Worm (Caenorhabditis elegans) whole organism, L1 larva: ENCODE measurements around the gene ced-7.

ENCODE experiments used
- C04F5.9 ChIP-seq: sonication (generic microtip); optimal IDR thresholded peaks from 2 replicates; lab custom pipeline; 2016; ENCODE audit warnings: missing genetic modification characterization, missing compliant biosample characterization
- F16B12.6 ChIP-seq: fragments of 150-350 bp; optimal IDR thresholded peaks from 2 replicates; lab custom pipeline; 2014; ENCODE audit warnings: missing biosample characterization, missing genetic modification characterization
- Y116A8C.19 ChIP-seq: sonication (generic microtip); optimal IDR thresholded peaks from 2 replicates; lab custom pipeline; 2016; ENCODE audit warnings: missing compliant biosample characterization, missing genetic modification characterization, borderline replicate concordance
- aha-1 ChIP-seq: fragments of 150-350 bp; optimal IDR thresholded peaks from 2 replicates; lab custom pipeline; 2014; ENCODE audit warnings: missing biosample characterization, missing genetic modification characterization
- alr-1 ChIP-seq: fragments of 200-800 bp; sonication (Bioruptor generic); optimal IDR thresholded peaks from 2 replicates; lab custom pipeline; 2018; ENCODE audit warnings: borderline replicate concordance, mild to moderate bottlenecking, missing genetic modification characterization, missing compliant biosample characterization
- aly-2 ChIP-seq: fragments of 150-350 bp; optimal IDR thresholded peaks from 2 replicates; lab custom pipeline; 2014; ENCODE audit warnings: missing biosample characterization, missing genetic modification characterization
- ceh-63 ChIP-seq: fragments of 200-800 bp; sonication (Bioruptor generic); optimal IDR thresholded peaks from 2 replicates; lab custom pipeline; 2018; ENCODE audit warnings: mild to moderate bottlenecking, missing genetic modification characterization, missing compliant biosample characterization
- ceh-8 ChIP-seq: fragments of 200-800 bp; sonication (Bioruptor generic); optimal IDR thresholded peaks from 2 replicates; lab custom pipeline; 2018; ENCODE audit warnings: mild to moderate bottlenecking, missing genetic modification characterization, moderate library complexity, missing compliant biosample characterization
- ceh-90 ChIP-seq: sonication (generic microtip); optimal IDR thresholded peaks from 2 replicates; lab custom pipeline; 2016; ENCODE audit warnings: missing genetic modification characterization, missing compliant biosample characterization
- ces-1 ChIP-seq: fragments of 150-350 bp; optimal IDR thresholded peaks from 2 replicates; lab custom pipeline; 2014; ENCODE audit warnings: missing biosample characterization, missing genetic modification reagents, missing genetic modification characterization
- dpl-1 ChIP-seq, 3 experiments: fragments of 150-350 bp in 2 of 3; sonication (generic microtip) in 1 of 3; optimal IDR thresholded peaks; 2 replicates each; lab custom pipeline; 2014 to 2017; ENCODE audit warnings: missing biosample characterization in 3 of 3, missing genetic modification characterization in 3 of 3, missing genetic modification reagents in 3 of 3
- dsc-1 ChIP-seq: sonication (generic microtip); optimal IDR thresholded peaks from 2 replicates; lab custom pipeline; 2016; ENCODE audit warnings: mild to moderate bottlenecking, missing genetic modification characterization, missing compliant biosample characterization
- efl-3 ChIP-seq: fragments of 200-800 bp; sonication (Bioruptor generic); optimal IDR thresholded peaks from 2 replicates; lab custom pipeline; 2018; ENCODE audit warnings: mild to moderate bottlenecking, missing genetic modification characterization, missing compliant biosample characterization
- ets-5 ChIP-seq: fragments of 200-800 bp; sonication (Bioruptor generic); IDR thresholded peaks from 2 replicates; pipeline ENCODE4 v1.3.6; 2022; ENCODE audit warnings: missing genetic modification characterization, missing compliant biosample characterization
- fkh-10 ChIP-seq: sonication (generic microtip); optimal IDR thresholded peaks from 2 replicates; lab custom pipeline; 2017; ENCODE audit warnings: missing biosample characterization, missing genetic modification reagents, missing genetic modification characterization
- fkh-8 ChIP-seq: sonication (generic microtip); optimal IDR thresholded peaks from 2 replicates; lab custom pipeline; 2016; ENCODE audit warnings: mild to moderate bottlenecking, missing genetic modification characterization, missing compliant biosample characterization
- fos-1 ChIP-seq: fragments of 150-350 bp; optimal IDR thresholded peaks from 2 replicates; lab custom pipeline; 2014; ENCODE audit warnings: missing biosample characterization, missing genetic modification characterization
- hlh-4 ChIP-seq: sonication (generic microtip); optimal IDR thresholded peaks from 2 replicates; lab custom pipeline; 2016; ENCODE audit warnings: mild to moderate bottlenecking, missing genetic modification characterization, missing compliant biosample characterization
- hpl-2 ChIP-seq: fragments of 150-350 bp; optimal IDR thresholded peaks from 2 replicates; lab custom pipeline; 2014; ENCODE audit warnings: missing biosample characterization, missing genetic modification reagents, missing genetic modification characterization
- isw-1 ChIP-seq: fragments of 200-800 bp; sonication (Bioruptor generic); IDR thresholded peaks from 2 replicates; pipeline ENCODE4 v1.3.6; 2022; ENCODE audit warnings: missing genetic modification characterization, missing compliant biosample characterization
- lin-13 ChIP-seq: fragments of 150-350 bp; optimal IDR thresholded peaks from 2 replicates; lab custom pipeline; 2014; ENCODE audit warnings: missing biosample characterization, missing genetic modification reagents, missing genetic modification characterization
- lin-15B ChIP-seq: fragments of 150-350 bp; sonication (generic microtip); optimal IDR thresholded peaks from 3 replicates; lab custom pipeline; 2014; ENCODE audit warnings: missing biosample characterization, missing genetic modification characterization
- lin-39 ChIP-seq: fragments of 150-350 bp; optimal IDR thresholded peaks from 2 replicates; lab custom pipeline; 2014; ENCODE audit warnings: missing biosample characterization, missing genetic modification reagents, missing genetic modification characterization
- lir-3 ChIP-seq: sonication (generic microtip); optimal IDR thresholded peaks from 2 replicates; lab custom pipeline; 2016; ENCODE audit warnings: mild to moderate bottlenecking, missing genetic modification characterization, moderate library complexity, missing compliant biosample characterization; ENCODE audit not compliant: poor library complexity
- mab-9 ChIP-seq: fragments of 200-800 bp; sonication (Bioruptor generic); IDR thresholded peaks from 2 replicates; pipeline ENCODE4 v1.3.6; 2022; ENCODE audit warnings: missing genetic modification reagents, missing genetic modification characterization, missing compliant biosample characterization
- mdl-1 ChIP-seq, 2 experiments: fragments of 150-350 bp; optimal IDR thresholded peaks; 2 replicates each; lab custom pipeline; 2014 to 2017; ENCODE audit warnings: missing biosample characterization in 2 of 2, missing genetic modification characterization in 2 of 2, inconsistent platforms in 1 of 2
- nhr-11 ChIP-seq: fragments of 150-350 bp; optimal IDR thresholded peaks from 2 replicates; lab custom pipeline; 2014; ENCODE audit warnings: missing biosample characterization, missing genetic modification characterization
- nhr-12 ChIP-seq: sonication (generic microtip); optimal IDR thresholded peaks from 2 replicates; lab custom pipeline; 2017; ENCODE audit warnings: missing biosample characterization, missing genetic modification characterization
- nhr-19 ChIP-seq: fragments of 200-800 bp; sonication (Bioruptor generic); conservative IDR thresholded peaks from 2 replicates; pipeline ENCODE4 v1.3.6; 2022; ENCODE audit warnings: missing genetic modification characterization, missing compliant biosample characterization
- nhr-20 ChIP-seq: sonication (generic microtip); optimal IDR thresholded peaks from 2 replicates; lab custom pipeline; 2016; ENCODE audit warnings: mild to moderate bottlenecking, missing genetic modification characterization, missing compliant biosample characterization
- nhr-28 ChIP-seq: fragments of 150-350 bp; optimal IDR thresholded peaks from 2 replicates; lab custom pipeline; 2014; ENCODE audit warnings: missing biosample characterization, missing genetic modification characterization
- nhr-47 ChIP-seq: sonication (generic microtip); optimal IDR thresholded peaks from 2 replicates; lab custom pipeline; 2016; ENCODE audit warnings: mild to moderate bottlenecking, missing genetic modification characterization, moderate library complexity, missing compliant biosample characterization
- nhr-76 ChIP-seq: sonication (generic microtip); optimal IDR thresholded peaks from 2 replicates; lab custom pipeline; 2017; ENCODE audit warnings: missing biosample characterization, missing genetic modification characterization
- nhr-85 ChIP-seq: sonication (generic microtip); peaks from one replicate; lab custom pipeline; 2016; ENCODE audit warnings: missing genetic modification characterization, inconsistent platforms, missing compliant biosample characterization
- nhr-90 ChIP-seq: sonication (generic microtip); optimal IDR thresholded peaks from 2 replicates; lab custom pipeline; 2016; ENCODE audit warnings: mild to moderate bottlenecking, missing genetic modification characterization, missing compliant biosample characterization; ENCODE audit not compliant: poor library complexity
- pag-3 ChIP-seq: sonication (generic microtip); optimal IDR thresholded peaks from 2 replicates; lab custom pipeline; 2017; ENCODE audit warnings: missing genetic modification characterization, mild to moderate bottlenecking, missing compliant biosample characterization, antibody characterized with exemption, borderline replicate concordance; ENCODE audit not compliant: insufficient read depth
- pax-3 ChIP-seq: fragments of 200-800 bp; sonication (Bioruptor generic); optimal IDR thresholded peaks from 2 replicates; lab custom pipeline; 2018; ENCODE audit warnings: mild to moderate bottlenecking, missing genetic modification characterization, moderate library complexity, missing compliant biosample characterization
- pqm-1 ChIP-seq: sonication (generic microtip); optimal IDR thresholded peaks from 3 replicates; lab custom pipeline; 2017; ENCODE audit warnings: missing biosample characterization, missing genetic modification characterization
- snpc-4 ChIP-seq: fragments of 150-350 bp; optimal IDR thresholded peaks from 2 replicates; lab custom pipeline; 2014; ENCODE audit warnings: missing biosample characterization, missing genetic modification characterization
- snu-23 ChIP-seq: sonication (generic microtip); optimal IDR thresholded peaks from 2 replicates; lab custom pipeline; 2016; ENCODE audit warnings: missing genetic modification characterization, missing compliant biosample characterization
- sox-4 ChIP-seq: sonication (generic microtip); optimal IDR thresholded peaks from 2 replicates; lab custom pipeline; 2016; ENCODE audit warnings: missing genetic modification characterization, missing compliant biosample characterization
- swsn-7 ChIP-seq: sonication (generic microtip); optimal IDR thresholded peaks from 2 replicates; lab custom pipeline; 2016; ENCODE audit warnings: missing genetic modification characterization, missing compliant biosample characterization
- tbx-2 ChIP-seq: sonication (generic microtip); optimal IDR thresholded peaks from 2 replicates; lab custom pipeline; 2016; ENCODE audit warnings: missing genetic modification characterization, missing compliant biosample characterization
- unc-30 ChIP-seq: sonication (generic microtip); optimal IDR thresholded peaks from 2 replicates; lab custom pipeline; 2017; ENCODE audit warnings: missing biosample characterization, missing genetic modification characterization
- unc-62 ChIP-seq: fragments of 150-350 bp; optimal IDR thresholded peaks from 2 replicates; lab custom pipeline; 2014; ENCODE audit warnings: missing biosample characterization, missing genetic modification reagents, missing genetic modification characterization
- unc-98 ChIP-seq: fragments of 200-800 bp; sonication (Bioruptor generic); IDR thresholded peaks from 2 replicates; pipeline ENCODE4 v1.3.6; 2022; ENCODE audit warnings: missing genetic modification characterization, missing compliant biosample characterization
- vab-15 ChIP-seq: sonication (generic microtip); optimal IDR thresholded peaks from 2 replicates; lab custom pipeline; 2017; ENCODE audit warnings: missing genotype, mild to moderate bottlenecking, missing genetic modification characterization, missing compliant biosample characterization
- xbp-1 ChIP-seq: sonication (generic microtip); optimal IDR thresholded peaks from 2 replicates; lab custom pipeline; 2016; ENCODE audit warnings: missing genetic modification characterization, missing compliant biosample characterization
- zag-1 ChIP-seq: fragments of 150-350 bp; optimal IDR thresholded peaks from 2 replicates; lab custom pipeline; 2014; ENCODE audit warnings: missing biosample characterization, missing genetic modification characterization
- zip-4 ChIP-seq: fragments of 200-800 bp; sonication (Bioruptor generic); optimal IDR thresholded peaks from 2 replicates; lab custom pipeline; 2018; ENCODE audit warnings: mild to moderate bottlenecking, missing genetic modification characterization, moderate library complexity, missing compliant biosample characterization

ced-7 gene

DNA sequence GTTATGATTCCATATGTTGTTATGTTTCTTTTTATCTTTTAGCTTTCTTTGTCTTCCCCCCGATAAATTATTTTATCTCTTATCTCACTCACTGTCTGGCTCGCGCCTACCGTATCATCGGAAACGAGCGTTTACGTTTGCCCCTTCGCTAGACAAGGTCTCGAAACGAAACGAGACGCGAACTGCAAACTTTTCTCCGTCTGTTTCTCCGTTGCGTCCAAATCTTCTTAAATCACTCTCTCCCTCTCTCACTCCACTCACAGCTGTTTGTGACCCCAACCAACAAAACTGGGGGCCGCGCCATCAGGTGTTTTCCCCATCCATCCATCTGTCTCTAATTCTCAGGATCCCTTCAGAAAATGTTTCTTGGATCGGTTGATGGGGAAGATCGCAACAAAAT, 40.3 kb upstream of the ced-7 start (continued):
- TF ChIP-seq unc-30 (tag; lab: Kevin White, UChicago), result no peak
- TF ChIP-seq alr-1 (tag; lab: Kevin White, UChicago), result no peak
- peak; percentile 68 for TF ChIP-seq nhr-19 (GFP tag; lab: Robert Waterston, UW)
- no peak for TF ChIP-seq ceh-8 (GFP tag; lab: Kevin White, UChicago)
- no peak for TF ChIP-seq ceh-63 (GFP tag; lab: Kevin White, UChicago)
- TF ChIP-seq efl-3 (GFP tag; lab: Kevin White, UChicago), result no peak
- TF ChIP-seq lin-39 (tag; lab: Kevin White, UChicago), result no peak
- no peak for TF ChIP-seq C04F5.9 (tag; lab: Kevin White, UChicago)
- TF ChIP-seq nhr-47 (tag; lab: Kevin White, UChicago), result peak; percentile 30
- no peak for TF ChIP-seq vab-15 (tag; lab: Kevin White, UChicago)
- peak; percentile 81 for TF ChIP-seq nhr-85 (tag; lab: Kevin White, UChicago)
- TF ChIP-seq nhr-12 (tag; lab: Kevin White, UChicago), result no peak
- no peak for TF ChIP-seq ceh-90 (tag; lab: Kevin White, UChicago)
- peak; percentile 43 for TF ChIP-seq nhr-20
- TF ChIP-seq pag-3, result no peak
- peak; percentile 18 for TF ChIP-seq nhr-90
- TF ChIP-seq ets-5 (GFP tag; lab: Robert Waterston, UW), result no peak
- peak; percentile 69 for TF ChIP-seq snu-23 (GFP tag; lab: Kevin White, UChicago)
- TF ChIP-seq mab-9, result peak; percentile 29; the same call in 1 of the 2 replicates
- TF ChIP-seq fkh-8 (tag; lab: Kevin White, UChicago), result no peak
- TF ChIP-seq fkh-10 (GFP tag; lab: Kevin White, UChicago), result no peak
- peak; percentile 87 for TF ChIP-seq dsc-1
- TF ChIP-seq nhr-11, result no peak
- TF ChIP-seq F16B12.6, result no peak
- TF ChIP-seq sox-4, result no peak
- no peak for TF ChIP-seq fos-1 (tag; lab: Kevin White, UChicago)
- TF ChIP-seq zip-4 (GFP tag; lab: Kevin White, UChicago), result no peak
- no peak for TF ChIP-seq unc-62 (GFP tag; lab: Kevin White, UChicago)
- TF ChIP-seq zag-1 (tag; lab: Kevin White, UChicago), result no peak
- TF ChIP-seq mdl-1 (tag; optimal IDR thresholded peaks at IDR 0.05; lab: Kevin White, UChicago), result peak in 1 of 2 experiments; percentile 46
- TF ChIP-seq, all 84 proteins: peak for 24

DNA sequence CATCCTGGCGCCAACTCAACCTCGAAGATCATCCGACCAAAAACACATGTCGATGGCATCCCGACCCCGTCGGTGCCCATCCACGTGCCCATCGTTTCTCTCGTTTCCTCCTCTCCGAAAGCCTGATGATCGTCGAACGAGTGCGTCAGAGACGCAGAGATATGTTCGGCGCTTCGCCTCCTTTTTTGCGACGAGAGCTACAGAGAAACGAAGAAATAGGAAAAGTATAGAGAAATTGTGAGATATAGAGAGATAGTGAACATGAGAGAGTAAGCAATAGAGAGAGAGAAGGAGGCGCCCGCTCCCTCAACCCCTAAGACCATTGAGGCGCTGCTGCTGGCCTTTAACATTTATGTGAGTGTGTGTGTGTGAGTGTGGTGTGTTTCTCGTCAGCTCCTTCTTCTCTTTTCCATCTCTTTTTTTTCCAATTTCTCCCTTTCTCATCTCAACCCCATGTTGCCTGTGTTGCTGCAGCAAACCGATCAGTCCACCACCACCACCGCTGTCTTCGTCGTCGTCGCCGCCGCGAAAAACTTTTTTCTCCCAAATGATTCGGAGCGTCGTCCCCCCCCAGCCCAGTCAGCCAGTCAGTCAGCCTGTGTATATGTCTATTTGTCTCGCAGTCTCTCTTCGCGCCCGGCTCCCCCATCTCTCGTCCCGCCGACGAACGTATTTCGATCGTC, 39.3 kb upstream of the ced-7 start, which contains the start of gene hlh-11:
TSS of gene hlh-11 (plus strand) at position 633 of the 683 bp plus-strand sequence.
- TF ChIP-seq nhr-90, result peak; percentile 85
- TF ChIP-seq nhr-11, result peak; percentile 79
- TF ChIP-seq unc-62 (GFP tag; lab: Kevin White, UChicago), result no peak
- peak; percentile 47 for TF ChIP-seq ceh-8 (GFP tag; lab: Kevin White, UChicago)
- no peak for TF ChIP-seq alr-1 (tag; lab: Kevin White, UChicago)
- peak; percentile 41 for TF ChIP-seq aha-1 (tag; lab: Kevin White, UChicago)
- peak; percentile 87 for TF ChIP-seq zag-1 (tag; lab: Kevin White, UChicago)
- TF ChIP-seq nhr-28 (tag; lab: Kevin White, UChicago), result no peak
- TF ChIP-seq aly-2 (tag; lab: Kevin White, UChicago), result peak; percentile 33
- peak; percentile 94 for TF ChIP-seq tbx-2 (tag; lab: Kevin White, UChicago)
- TF ChIP-seq lin-13 (GFP tag; lab: Kevin White, UChicago), result peak; percentile 81
- no peak for TF ChIP-seq hlh-4
- TF ChIP-seq snu-23 (GFP tag; lab: Kevin White, UChicago), result peak; percentile 98
- TF ChIP-seq unc-98, result no peak
- TF ChIP-seq sox-4, result peak; percentile 59
- TF ChIP-seq dpl-1 (GFP tag; optimal IDR thresholded peaks at IDR 0.05; lab: Kevin White, UChicago), result peak; percentile 57 to 68 (median 67)
- peak; percentile 77 for TF ChIP-seq xbp-1 (tag; lab: Kevin White, UChicago)
- TF ChIP-seq pax-3, result peak; percentile 55
- TF ChIP-seq snpc-4 (tag; lab: Kevin White, UChicago), result peak; percentile 50
- peak; percentile 95 for TF ChIP-seq swsn-7
- TF ChIP-seq pqm-1 (tag; lab: Kevin White, UChicago), result peak; percentile 27
- TF ChIP-seq hpl-2, result no peak
- no peak for TF ChIP-seq efl-3 (GFP tag; lab: Kevin White, UChicago)
- TF ChIP-seq ces-1, result no peak
- TF ChIP-seq lir-3 (tag; lab: Kevin White, UChicago), result peak; percentile 90
- no peak for TF ChIP-seq nhr-76
- peak; percentile 58 for TF ChIP-seq fos-1 (tag; lab: Kevin White, UChicago)
- TF ChIP-seq Y116A8C.19 (tag; lab: Kevin White, UChicago), result no peak
- peak; percentile 38 for TF ChIP-seq lin-15B (tag; lab: Kevin White, UChicago)
- peak; percentile 65 for TF ChIP-seq isw-1
